Worm (Caenorhabditis elegans) whole organism, L4 larva: ENCODE results near the gene nfm-1.
A peak's percentile ranks its signal among the peaks of the same experiment; 100 is the strongest.

ENCODE experiments used
- D1046.2 ChIP-seq: fragments of 200-800 bp; sonication (Bioruptor generic); IDR thresholded peaks from 2 replicates; pipeline ENCODE4 v1.3.6; 2022; ENCODE audit warnings: missing genetic modification characterization, missing compliant biosample characterization
- F10B5.3 ChIP-seq: sonication (generic microtip); optimal IDR thresholded peaks from 2 replicates; lab custom pipeline; 2016; ENCODE audit warnings: mild to moderate bottlenecking, missing genetic modification characterization, missing compliant biosample characterization
- F26F4.8 ChIP-seq: fragments of 200-800 bp; sonication (Bioruptor generic); conservative IDR thresholded peaks from 2 replicates; pipeline ENCODE4 v1.3.6; 2022; ENCODE audit warnings: missing genetic modification characterization, missing compliant biosample characterization
- R02D3.7 ChIP-seq: fragments of 150-350 bp; sonication (generic microtip); optimal IDR thresholded peaks from 3 replicates; lab custom pipeline; 2014; ENCODE audit warnings: missing biosample characterization, missing genetic modification characterization
- T20F7.1 ChIP-seq: fragments of 200-800 bp; sonication (Bioruptor generic); optimal IDR thresholded peaks from 2 replicates; lab custom pipeline; 2018; ENCODE audit warnings: mild to moderate bottlenecking, missing genetic modification characterization, missing compliant biosample characterization
- T26A8.4 ChIP-seq: fragments of 200-800 bp; sonication (Bioruptor generic); IDR thresholded peaks from 2 replicates; pipeline ENCODE4 v1.3.6; 2022; ENCODE audit warnings: missing genetic modification characterization, missing compliant biosample characterization
- Y105C5A.15 ChIP-seq: fragments of 200-800 bp; sonication (Bioruptor generic); IDR thresholded peaks from 2 replicates; pipeline ENCODE4 v1.3.6; 2022; ENCODE audit warnings: missing genetic modification characterization, missing compliant biosample characterization
- Y48G9A.11 ChIP-seq: fragments of 200-800 bp; sonication (Bioruptor generic); IDR thresholded peaks from 2 replicates; pipeline ENCODE4 v1.3.6; 2022; ENCODE audit warnings: missing genetic modification reagents, missing genetic modification characterization, missing compliant biosample characterization
- ZK546.5 ChIP-seq, 2 experiments: sonication (generic microtip); optimal IDR thresholded peaks; 2 replicates each; lab custom pipeline; 2017; ENCODE audit warnings: missing biosample characterization in 2 of 2, missing genetic modification characterization in 2 of 2
- aly-2 ChIP-seq: sonication (generic microtip); optimal IDR thresholded peaks from 2 replicates; lab custom pipeline; 2018; ENCODE audit warnings: missing biosample characterization, missing genetic modification characterization
- ama-1 ChIP-seq: fragments of 150-350 bp; optimal IDR thresholded peaks from 2 replicates; lab custom pipeline; 2014; ENCODE audit warnings: inconsistent platforms, mixed read lengths
- arid-1 ChIP-seq: fragments of 200-800 bp; sonication (Bioruptor generic); conservative IDR thresholded peaks from 2 replicates; pipeline ENCODE4 v1.3.6; 2022; ENCODE audit warnings: missing genetic modification reagents, missing genetic modification characterization, missing compliant biosample characterization
- ceh-20 ChIP-seq: fragments of 200-800 bp; sonication (Bioruptor generic); IDR thresholded peaks from 2 replicates; pipeline ENCODE4 v1.3.6; 2022; ENCODE audit warnings: missing genetic modification reagents, missing genetic modification characterization, missing compliant biosample characterization
- ces-1 ChIP-seq: fragments of 150-350 bp; sonication (generic microtip); optimal IDR thresholded peaks from 4 replicates; lab custom pipeline; 2014; ENCODE audit warnings: missing biosample characterization, missing genetic modification reagents, missing genetic modification characterization
- ctbp-1 ChIP-seq: fragments of 200-800 bp; sonication (Bioruptor generic); IDR thresholded peaks from 2 replicates; pipeline ENCODE4 v1.3.6; 2022; ENCODE audit warnings: missing genetic modification reagents, missing genetic modification characterization, missing compliant biosample characterization
- daf-12 ChIP-seq: fragments of 150-350 bp; optimal IDR thresholded peaks from 2 replicates; lab custom pipeline; 2014; ENCODE audit warnings: missing biosample characterization, missing genetic modification reagents, missing genetic modification characterization
- daf-16 ChIP-seq, 3 experiments: sonication (generic microtip); optimal IDR thresholded peaks; 2 replicates each; lab custom pipeline; 2016 to 2017; ENCODE audit warnings: missing genetic modification characterization in 3 of 3, missing genetic modification reagents in 3 of 3, mild to moderate bottlenecking in 2 of 3, missing compliant biosample characterization in 2 of 3, missing biosample characterization in 1 of 3, moderate library complexity in 1 of 3
- daf-19 ChIP-seq: fragments of 200-800 bp; sonication (Bioruptor generic); conservative IDR thresholded peaks from 2 replicates; pipeline ENCODE4 v1.3.6; 2022; ENCODE audit warnings: missing genetic modification characterization, missing compliant biosample characterization
- daf-8 ChIP-seq: fragments of 200-800 bp; sonication (Bioruptor generic); IDR thresholded peaks from 2 replicates; pipeline ENCODE4 v1.3.6; 2022; ENCODE audit warnings: missing genetic modification characterization, missing compliant biosample characterization
- dve-1 ChIP-seq: sonication (generic microtip); optimal IDR thresholded peaks from 2 replicates; lab custom pipeline; 2017; ENCODE audit warnings: antibody characterized with exemption, mild to moderate bottlenecking, missing genetic modification characterization, missing compliant biosample characterization; ENCODE audit not compliant: insufficient read depth
- egl-43 ChIP-seq: fragments of 200-800 bp; sonication (Bioruptor generic); IDR thresholded peaks from 2 replicates; pipeline ENCODE4 v1.3.6; 2022; ENCODE audit warnings: missing genetic modification reagents, missing genetic modification characterization, missing compliant biosample characterization
- fkh-10 ChIP-seq: fragments of 150-350 bp; optimal IDR thresholded peaks from 2 replicates; lab custom pipeline; 2014; ENCODE audit warnings: missing biosample characterization, missing genetic modification reagents, missing genetic modification characterization
- fos-1 ChIP-seq: fragments of 150-350 bp; optimal IDR thresholded peaks from 2 replicates; lab custom pipeline; 2014; ENCODE audit warnings: missing biosample characterization, missing genetic modification characterization
- gei-8 ChIP-seq: fragments of 200-800 bp; sonication (Bioruptor generic); optimal IDR thresholded peaks from 2 replicates; lab custom pipeline; 2018; ENCODE audit warnings: mild to moderate bottlenecking, missing genetic modification characterization, missing compliant biosample characterization
- hlh-30 ChIP-seq: sonication (generic microtip); optimal IDR thresholded peaks from 2 replicates; lab custom pipeline; 2017; ENCODE audit warnings: antibody characterized with exemption, mild to moderate bottlenecking, missing genetic modification characterization, missing compliant biosample characterization; ENCODE audit not compliant: insufficient read depth
- jun-1 ChIP-seq: fragments of 150-350 bp; optimal IDR thresholded peaks from 2 replicates; lab custom pipeline; 2014; ENCODE audit warnings: missing biosample characterization, missing genetic modification reagents, missing genetic modification characterization
- lin-39 ChIP-seq: fragments of 150-350 bp; optimal IDR thresholded peaks from 2 replicates; lab custom pipeline; 2014; ENCODE audit warnings: missing biosample characterization, missing genetic modification reagents, missing genetic modification characterization
- lsy-2 ChIP-seq, 2 experiments: fragments of 150-350 bp in 1 of 2; sonication (generic microtip) in 1 of 2; optimal IDR thresholded peaks; 2 replicates each; lab custom pipeline; 2014 to 2017; ENCODE audit warnings: missing biosample characterization in 2 of 2, missing genetic modification characterization in 2 of 2
- madf-5 ChIP-seq, 2 experiments: fragments of 200-800 bp; sonication (Bioruptor generic); IDR thresholded peaks; 2 replicates each; pipeline ENCODE4 v1.3.6; 2022; ENCODE audit warnings: missing compliant biosample characterization in 2 of 2, missing genetic modification characterization in 2 of 2
- madf-9 ChIP-seq: fragments of 200-800 bp; sonication (Bioruptor generic); conservative IDR thresholded peaks from 2 replicates; pipeline ENCODE4 v1.3.6; 2022; ENCODE audit warnings: missing genetic modification reagents, missing genetic modification characterization, missing compliant biosample characterization
- mdl-1 ChIP-seq, 2 experiments: fragments of 150-350 bp in 1 of 2; sonication (generic microtip) in 1 of 2; optimal IDR thresholded peaks; 2 replicates each; lab custom pipeline; 2014 to 2017; ENCODE audit warnings: missing biosample characterization in 2 of 2, missing genetic modification characterization in 2 of 2
- mxl-2 ChIP-seq: fragments of 200-800 bp; sonication (Bioruptor generic); conservative IDR thresholded peaks from 2 replicates; pipeline ENCODE4 v1.3.6; 2022; ENCODE audit warnings: missing genetic modification reagents, missing genetic modification characterization, missing compliant biosample characterization
- mxl-3 ChIP-seq: fragments of 200-800 bp; sonication (Bioruptor generic); optimal IDR thresholded peaks from 2 replicates; lab custom pipeline; 2018; ENCODE audit warnings: mild to moderate bottlenecking, missing genetic modification characterization, missing compliant biosample characterization
- nhr-11 ChIP-seq: fragments of 150-350 bp; optimal IDR thresholded peaks from 2 replicates; lab custom pipeline; 2014; ENCODE audit warnings: missing biosample characterization, missing genetic modification characterization
- nhr-25 ChIP-seq: sonication (generic microtip); optimal IDR thresholded peaks from 2 replicates; lab custom pipeline; 2017; ENCODE audit warnings: missing genetic modification characterization, mild to moderate bottlenecking, missing compliant biosample characterization, antibody characterized with exemption, moderate library complexity, borderline replicate concordance; ENCODE audit not compliant: insufficient read depth
- nhr-28 ChIP-seq: fragments of 150-350 bp; optimal IDR thresholded peaks from 2 replicates; lab custom pipeline; 2014; ENCODE audit warnings: missing biosample characterization, missing genetic modification characterization
- nhr-41 ChIP-seq: fragments of 200-800 bp; sonication (Bioruptor generic); IDR thresholded peaks from 2 replicates; pipeline ENCODE4 v1.3.6; 2022; ENCODE audit warnings: missing genetic modification reagents, missing genetic modification characterization, missing compliant biosample characterization
- nhr-42 ChIP-seq: fragments of 200-800 bp; sonication (Bioruptor generic); IDR thresholded peaks from 2 replicates; pipeline ENCODE4 v1.3.6; 2022; ENCODE audit warnings: missing genetic modification characterization, missing compliant biosample characterization
- nhr-48 ChIP-seq: sonication (generic microtip); optimal IDR thresholded peaks from 2 replicates; lab custom pipeline; 2016; ENCODE audit warnings: mild to moderate bottlenecking, missing genetic modification characterization, missing compliant biosample characterization
- pha-4 ChIP-seq, 2 experiments: fragments of 150-350 bp in 1 of 2; fragments of 200-800 bp in 1 of 2; sonication (Bioruptor generic) in 1 of 2; IDR thresholded peaks in 1 of 2; optimal IDR thresholded peaks in 1 of 2; 2 replicates each; pipeline versions ENCODE4 v1.3.6 to Lab custom; 2014 to 2022; ENCODE audit warnings: missing genetic modification characterization in 2 of 2, missing genetic modification reagents in 2 of 2, missing biosample characterization in 1 of 2, missing compliant biosample characterization in 1 of 2
- pqm-1 ChIP-seq: sonication (generic microtip); optimal IDR thresholded peaks from 2 replicates; lab custom pipeline; 2017; ENCODE audit warnings: missing biosample characterization, missing genetic modification characterization
- skn-1 ChIP-seq: fragments of 150-350 bp; optimal IDR thresholded peaks from 2 replicates; lab custom pipeline; 2014; ENCODE audit warnings: missing biosample characterization, missing genetic modification characterization
- snpc-4 ChIP-seq: fragments of 150-350 bp; optimal IDR thresholded peaks from 2 replicates; lab custom pipeline; 2014; ENCODE audit warnings: missing biosample characterization, missing genetic modification characterization
- spr-1 ChIP-seq: sonication (generic microtip); optimal IDR thresholded peaks from 2 replicates; lab custom pipeline; 2016; ENCODE audit warnings: mild to moderate bottlenecking, missing genetic modification characterization, missing compliant biosample characterization
- tag-97 ChIP-seq: fragments of 200-800 bp; sonication (Bioruptor generic); IDR thresholded peaks from 2 replicates; pipeline ENCODE4 v1.3.6; 2022; ENCODE audit warnings: missing genetic modification characterization, missing compliant biosample characterization
- unc-130 ChIP-seq: sonication (generic microtip); optimal IDR thresholded peaks from 2 replicates; lab custom pipeline; 2016; ENCODE audit warnings: missing genetic modification reagents, missing genetic modification characterization, missing compliant biosample characterization
- vab-7 ChIP-seq: fragments of 200-800 bp; sonication (Bioruptor generic); IDR thresholded peaks from 2 replicates; pipeline ENCODE4 v1.3.6; 2022; ENCODE audit warnings: missing genetic modification reagents, missing genetic modification characterization, missing compliant biosample characterization
- zag-1 ChIP-seq: fragments of 150-350 bp; optimal IDR thresholded peaks from 2 replicates; lab custom pipeline; 2014; ENCODE audit warnings: missing biosample characterization, missing genetic modification characterization
- zfp-3 ChIP-seq: fragments of 200-800 bp; sonication (Bioruptor generic); conservative IDR thresholded peaks from 2 replicates; pipeline ENCODE4 v1.3.6; 2022; ENCODE audit warnings: missing genetic modification reagents, missing genetic modification characterization, missing compliant biosample characterization
- zip-2 ChIP-seq: fragments of 150-350 bp; optimal IDR thresholded peaks from 2 replicates; lab custom pipeline; 2014; ENCODE audit warnings: missing biosample characterization, missing genetic modification characterization
- ztf-11 ChIP-seq: fragments of 150-350 bp; optimal IDR thresholded peaks from 2 replicates; lab custom pipeline; 2014; ENCODE audit warnings: missing biosample characterization, missing genetic modification characterization

The nfm-1 gene

DNA sequence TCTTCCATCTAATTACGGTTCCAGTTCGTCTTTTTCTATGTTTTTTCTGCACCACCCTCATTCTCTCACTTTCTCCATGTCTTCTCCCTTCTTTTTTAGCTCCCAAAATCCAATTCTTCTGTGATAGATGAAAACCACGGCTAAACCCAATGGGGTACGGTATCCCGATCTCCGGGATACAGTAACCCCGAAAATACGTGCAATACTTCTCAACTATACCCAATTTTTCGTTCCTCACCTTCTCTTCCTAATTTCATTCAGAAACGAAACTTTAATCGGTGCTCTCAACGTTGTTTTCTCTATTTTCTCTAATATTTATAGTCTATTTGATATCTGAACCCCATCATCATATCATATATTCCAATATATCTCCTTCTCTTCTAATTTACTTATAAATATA, 35.6 kb upstream of the nfm-1 start (continued):
- TF ChIP-seq T20F7.1 (GFP tag; lab: Kevin White, UChicago) (no peak), madf-9 (GFP tag; lab: Robert Waterston, UW) (no peak), ces-1 (GFP tag; lab: Kevin White, UChicago) (no peak), nhr-42 (0 out of 2 replicates have a peak, but pooled peaks have one; percentile 55), nhr-41 (GFP tag; lab: Robert Waterston, UW) (no peak), hlh-30 (tag; lab: Kevin White, UChicago) (no peak), ztf-11 (tag; lab: Kevin White, UChicago) (no peak), lin-39 (no peak), madf-5 (GFP tag; IDR thresholded peaks at IDR 0.05; lab: Robert Waterston, UW) (peak; percentile 35 to 52; a peak in 1 of 4 replicates), egl-43 (GFP tag; lab: Robert Waterston, UW) (no peak; the same call in 1 of the 2 replicates), jun-1 (tag; lab: Kevin White, UChicago) (no peak), mxl-2 (GFP tag; lab: Robert Waterston, UW) (no peak), ama-1 (lab: Kevin White, UChicago) (peak; percentile 41), daf-12 (tag; lab: Kevin White, UChicago) (no peak), daf-16 (GFP tag; optimal IDR thresholded peaks at IDR 0.05; lab: Kevin White, UChicago) (peak in 1 of 2 experiments; percentile 39), daf-16 (tag; optimal IDR thresholded peaks at IDR 0.05; lab: Kevin White, UChicago) (no peak), mxl-3 (GFP tag; lab: Kevin White, UChicago) (no peak), daf-19 (GFP tag; lab: Robert Waterston, UW) (peak; percentile 76), T26A8.4 (GFP tag; lab: Robert Waterston, UW) (0 out of 2 replicates have a peak, but pooled peaks have one; percentile 52), dve-1 (tag; lab: Kevin White, UChicago) (no peak), zfp-3 (GFP tag; lab: Robert Waterston, UW) (no peak; the same call in 1 of the 2 replicates), fkh-10 (GFP tag; lab: Kevin White, UChicago) (no peak), zip-2 (tag; lab: Kevin White, UChicago) (no peak), fos-1 (tag; lab: Kevin White, UChicago) (no peak), skn-1 (tag; lab: Kevin White, UChicago) (no peak), pha-4 (GFP tag; IDR thresholded peaks at IDR 0.05; lab: Robert Waterston, UW) (no peak), pha-4 (tag; optimal IDR thresholded peaks at IDR 0.05; lab: Kevin White, UChicago) (no peak), arid-1 (GFP tag; lab: Robert Waterston, UW) (no peak), ctbp-1 (no peak; the same call in 1 of the 2 replicates), vab-7 (GFP tag; lab: Robert Waterston, UW) (no peak), nhr-25 (no peak), zag-1 (tag; lab: Kevin White, UChicago) (no peak), pqm-1 (tag; lab: Kevin White, UChicago) (no peak), nhr-48 (tag; lab: Kevin White, UChicago) (no peak), R02D3.7 (tag; lab: Kevin White, UChicago) (no peak), spr-1 (tag; lab: Kevin White, UChicago) (no peak), nhr-28 (tag; lab: Kevin White, UChicago) (no peak), Y105C5A.15 (no peak), ZK546.5 (tag; optimal IDR thresholded peaks at IDR 0.05; lab: Kevin White, UChicago) (no peak), gei-8 (no peak), snpc-4 (tag; lab: Kevin White, UChicago) (no peak), F26F4.8 (GFP tag; lab: Robert Waterston, UW) (no peak), D1046.2 (GFP tag; lab: Robert Waterston, UW) (0 out of 2 replicates have a peak, but pooled peaks have one; percentile 57), unc-130 (no peak), F10B5.3 (tag; lab: Kevin White, UChicago) (no peak), lsy-2 (tag; optimal IDR thresholded peaks at IDR 0.05; lab: Kevin White, UChicago) (peak; percentile 13 to 23), aly-2 (tag; lab: Kevin White, UChicago) (no peak), Y48G9A.11 (GFP tag; lab: Robert Waterston, UW) (peak; percentile 64; the same call in 1 of the 2 replicates), nhr-11 (tag; lab: Kevin White, UChicago) (no peak), daf-8 (GFP tag; lab: Robert Waterston, UW) (no peak), ceh-20 (GFP tag; lab: Robert Waterston, UW) (no peak), mdl-1 (tag; optimal IDR thresholded peaks at IDR 0.05; lab: Kevin White, UChicago) (no peak), tag-97 (no peak)
